Fruit fly (Drosophila melanogaster): Measurements from ENCODE around the gene CG13040.
A peak's percentile ranks its signal among the peaks of the same experiment; 100 is the strongest.

The CG13040 gene

dm6 chr3L:16339463-16339862 is 12.9 kb upstream of the CG13040 start (continued):
- TF ChIP-seq bab2 (GFP tag; optimal IDR thresholded peaks at IDR 0.05) (no peak), Rfx (GFP tag; IDR thresholded peaks at IDR 0.05) (no peak), HLHmδ (GFP tag; optimal IDR thresholded peaks at IDR 0.05) (no peak), pum (GFP tag; optimal IDR thresholded peaks at IDR 0.05) (no peak), NFAT (GFP tag; IDR thresholded peaks at IDR 0.05) (no peak), CG15269 (tag; optimal IDR thresholded peaks at IDR 0.05) (peak; percentile 17), CG2678 (tag; optimal IDR thresholded peaks at IDR 0.05) (no peak), Mrtf (GFP tag; IDR thresholded peaks at IDR 0.05) (no peak), run (tag; optimal IDR thresholded peaks at IDR 0.05) (no peak), CG30020 (tag; optimal IDR thresholded peaks at IDR 0.05) (no peak), E2f1 (GFP tag; IDR thresholded peaks at IDR 0.05) (no peak), CG4360 (GFP tag; IDR thresholded peaks at IDR 0.05) (no peak), Hr51 (GFP tag; optimal IDR thresholded peaks at IDR 0.05) (peak in 1 of 2 experiments; percentile 52), ci (GFP tag; IDR thresholded peaks at IDR 0.05) (0 out of 3 replicates have a peak, but pooled peaks have one; percentile 9), CG14050 (GFP tag; IDR thresholded peaks at IDR 0.05) (no peak), CG15479 (GFP tag; optimal IDR thresholded peaks at IDR 0.05) (no peak), sc (optimal IDR thresholded peaks at IDR 0.05) (no peak), sc (GFP tag; optimal IDR thresholded peaks at IDR 0.05) (no peak), CG17359 (tag; optimal IDR thresholded peaks at IDR 0.05) (peak; percentile 40), ttk (GFP tag; IDR thresholded peaks at IDR 0.05) (0 out of 2 replicates have a peak, but pooled peaks have one; percentile 25), dysf (GFP tag; IDR thresholded peaks at IDR 0.05) (no peak), sisA (GFP tag; IDR thresholded peaks at IDR 0.05) (no peak), sens-2 (GFP tag; IDR thresholded peaks at IDR 0.05) (no peak), prd (optimal IDR thresholded peaks at IDR 0.05) (no peak), prd (GFP tag; IDR thresholded peaks at IDR 0.05) (no peak), CG6689 (GFP tag; IDR thresholded peaks at IDR 0.05) (0 out of 2 replicates have a peak, but pooled peaks have one; percentile 17), tio (GFP tag; optimal IDR thresholded peaks at IDR 0.05) (no peak), CoRest (tag; optimal IDR thresholded peaks at IDR 0.05) (peak; percentile 2), vnd (GFP tag; IDR thresholded peaks at IDR 0.05; ENCODE audit: partially characterized antibody) (no peak), crp (GFP tag; optimal IDR thresholded peaks at IDR 0.05) (no peak), fu2 (GFP tag; optimal IDR thresholded peaks at IDR 0.05) (no peak), Blimp-1 (GFP tag; optimal IDR thresholded peaks at IDR 0.05) (no peak)

- peak; percentile 8 for TF ChIP-seq CG12769 (tag; optimal IDR thresholded peaks at IDR 0.05)
- TF ChIP-seq Blimp-1 (GFP tag; optimal IDR thresholded peaks at IDR 0.05): peak; percentile 8
- TF ChIP-seq Ssrp (tag; optimal IDR thresholded peaks at IDR 0.05): no peak
- no peak for TF ChIP-seq Oli (tag; optimal IDR thresholded peaks at IDR 0.05)
- no peak for TF ChIP-seq Nf-YA (GFP tag; IDR thresholded peaks at IDR 0.05)
- TF ChIP-seq ham (GFP tag; IDR thresholded peaks at IDR 0.05): no peak
- no peak for TF ChIP-seq Dp (GFP tag; optimal IDR thresholded peaks at IDR 0.05)
- no peak for TF ChIP-seq fu2 (GFP tag; optimal IDR thresholded peaks at IDR 0.05)
- TF ChIP-seq pan (optimal IDR thresholded peaks at IDR 0.05): no peak
- peak in 1 of 2 experiments; percentile 14 for TF ChIP-seq pan (GFP tag; optimal IDR thresholded peaks at IDR 0.05 in 1 of 2, IDR thresholded peaks at IDR 0.05 in 1 of 2)
- no peak for TF ChIP-seq CG11696 (GFP tag; IDR thresholded peaks at IDR 0.05)
These were observed 12.1 kb upstream of the CG13040 start, which contains the start of gene CG4998 for dm6 chr3L:16338703-16339102. CG4998 (plus strand) TSS chr3L:16339003.
